Worm (Caenorhabditis elegans): ENCODE data around the gene ptr-16.
A peak's percentile ranks its signal among the peaks of the same experiment; 100 is the strongest.

Gene ptr-16

ce11 chrV:1207589-1207988, 42.1 kb downstream of the ptr-16 start, which contains the start of gene Y50D4A.1:
Gene Y50D4A.1, plus strand, starts transcription at chrV:1207889.
- TF ChIP-seq T20F7.1 (GFP tag; optimal IDR thresholded peaks at IDR 0.05) (no peak), arid-1 (GFP tag; conservative IDR thresholded peaks at IDR 0.05) (0 out of 2 replicates have a peak, but pooled peaks have one; percentile 23)

- TF ChIP-seq nhr-25 (tag; optimal IDR thresholded peaks at IDR 0.05; ENCODE audit: borderline replicate concordance, insufficient read depth) (no peak), mdt-29 (GFP tag; IDR thresholded peaks at IDR 0.05) (no peak), ceh-62 (tag; optimal IDR thresholded peaks at IDR 0.05) (no peak), lsy-2 (tag; optimal IDR thresholded peaks at IDR 0.05) (no peak), fos-1 (tag; optimal IDR thresholded peaks at IDR 0.05) (no peak), nhr-111 (GFP tag; optimal IDR thresholded peaks at IDR 0.05) (no peak), lin-1 (GFP tag; IDR thresholded peaks at IDR 0.05) (no peak)
These were observed 55.0 kb downstream of the ptr-16 start, which contains the start of gene Y50D4A.10 for ce11 chrV:1220509-1220908. Gene Y50D4A.10, minus strand, starts transcription at chrV:1220565.

ce11 chrV:1223559-1223958, 58.0 kb downstream of the ptr-16 start:
- no peak for TF ChIP-seq egl-43 (GFP tag; IDR thresholded peaks at IDR 0.05)
- TF ChIP-seq ztf-11 (tag; optimal IDR thresholded peaks at IDR 0.05), result no peak
- TF ChIP-seq arid-1 (GFP tag; conservative IDR thresholded peaks at IDR 0.05), result no peak
- no peak for TF ChIP-seq T26A8.4 (GFP tag; IDR thresholded peaks at IDR 0.05)
- no peak for TF ChIP-seq F49E8.2 (tag; optimal IDR thresholded peaks at IDR 0.05; ENCODE audit: borderline replicate concordance)
- TF ChIP-seq F44E2.7 (GFP tag; IDR thresholded peaks at IDR 0.05), result no peak
- TF ChIP-seq tra-1 (GFP tag; IDR thresholded peaks at IDR 0.05), result no peak
- no peak for TF ChIP-seq mdl-1 (tag; optimal IDR thresholded peaks at IDR 0.05)

Measured in whole organism, L4 larva.